Fruit fly (Drosophila melanogaster) whole organism, embryonic: Measurements from ENCODE around the gene Etl1.

Source experiments
- Adf1 ChIP-seq: fragments of 200-800 bp; sonication (Bioruptor generic); IDR thresholded peaks from 2 replicates; pipeline ENCODE4 v1.3.6; 2022; ENCODE audit warnings: missing biosample characterization, missing genetic modification characterization
- Asciz ChIP-seq: fragments of 200-800 bp; sonication (Bioruptor generic); optimal IDR thresholded peaks from 2 replicates; lab custom pipeline; 2017; ENCODE audit warnings: missing biosample characterization, mild to moderate bottlenecking, missing genetic modification characterization, missing genetic modification reagents
- Atf-2 ChIP-seq: fragments of 200-800 bp; sonication (Bioruptor generic); optimal IDR thresholded peaks from 2 replicates; lab custom pipeline; 2016; ENCODE audit warnings: missing biosample characterization, missing genetic modification characterization
- BtbVII ChIP-seq: fragments of 200-800 bp; sonication (Bioruptor generic); optimal IDR thresholded peaks from 3 replicates; lab custom pipeline; 2017; ENCODE audit warnings: missing biosample characterization, mild to moderate bottlenecking, missing genetic modification characterization
- CG10462 ChIP-seq: fragments of 200-800 bp; sonication (Bioruptor generic); optimal IDR thresholded peaks from 2 replicates; lab custom pipeline; 2016; ENCODE audit warnings: missing biosample characterization, missing genetic modification characterization
- CG11398 ChIP-seq: fragments of 200-800 bp; sonication (Bioruptor generic); optimal IDR thresholded peaks from 2 replicates; lab custom pipeline; 2016; ENCODE audit warnings: missing biosample characterization, missing genetic modification characterization
- CG13296 ChIP-seq: fragments of 200-800 bp; sonication (Bioruptor generic); optimal IDR thresholded peaks from 3 replicates; lab custom pipeline; 2018; ENCODE audit warnings: missing biosample characterization, mild to moderate bottlenecking, missing genetic modification characterization
- CG13894 ChIP-seq: fragments of 200-800 bp; sonication (Bioruptor generic); optimal IDR thresholded peaks from 3 replicates; lab custom pipeline; 2018; ENCODE audit warnings: missing biosample characterization, mild to moderate bottlenecking, missing genetic modification characterization, moderate library complexity
- CG14860 ChIP-seq: fragments of 200-800 bp; sonication (Bioruptor generic); IDR thresholded peaks from 3 replicates; pipeline ENCODE4 v1.3.6; 2022; ENCODE audit warnings: missing biosample characterization, missing genetic modification characterization; ENCODE audit not compliant: partially characterized antibody
- CG16779 ChIP-seq: fragments of 200-800 bp; sonication (Bioruptor generic); IDR thresholded peaks from 2 replicates; pipeline ENCODE4 v1.3.6; 2022; ENCODE audit warnings: missing biosample characterization, missing genetic modification characterization
- CG1792 ChIP-seq: fragments of 200-800 bp; sonication (Bioruptor generic); optimal IDR thresholded peaks from 2 replicates; lab custom pipeline; 2016; ENCODE audit warnings: missing biosample characterization, missing genetic modification characterization
- CG18476 ChIP-seq: fragments of 200-800 bp; sonication (Bioruptor generic); optimal IDR thresholded peaks from 2 replicates; lab custom pipeline; 2016; ENCODE audit warnings: missing biosample characterization, mild to moderate bottlenecking, missing genetic modification characterization
- CG2199 ChIP-seq: fragments of 200-800 bp; sonication (Bioruptor generic); IDR thresholded peaks from 3 replicates; pipeline ENCODE4 v1.3.6; 2022; ENCODE audit warnings: missing biosample characterization, missing genetic modification characterization
- CG2202 ChIP-seq: fragments of 200-800 bp; sonication (Bioruptor generic); optimal IDR thresholded peaks from 2 replicates; lab custom pipeline; 2018; ENCODE audit warnings: missing biosample characterization, mild to moderate bottlenecking, missing genetic modification characterization
- CG34224 ChIP-seq: fragments of 200-800 bp; sonication (Bioruptor generic); IDR thresholded peaks from 3 replicates; pipeline ENCODE4 v1.3.6; 2022; ENCODE audit warnings: missing biosample characterization, missing genetic modification characterization; ENCODE audit not compliant: partially characterized antibody
- CG4328 ChIP-seq: fragments of 200-800 bp; sonication (Bioruptor generic); optimal IDR thresholded peaks from 3 replicates; lab custom pipeline; 2017; ENCODE audit warnings: missing biosample characterization, missing genetic modification reagents, missing genetic modification characterization
- CG4707 ChIP-seq: fragments of 200-800 bp; sonication (Bioruptor generic); optimal IDR thresholded peaks from 2 replicates; lab custom pipeline; 2018; ENCODE audit warnings: missing biosample characterization, mild to moderate bottlenecking, missing genetic modification characterization, moderate library complexity
- CG5953 ChIP-seq: fragments of 200-800 bp; sonication (Bioruptor generic); IDR thresholded peaks from 2 replicates; pipeline ENCODE4 v1.3.6; 2022; ENCODE audit warnings: missing biosample characterization, missing genetic modification characterization
- CG6683 ChIP-seq: fragments of 200-800 bp; sonication (Bioruptor generic); optimal IDR thresholded peaks from 2 replicates; lab custom pipeline; 2017; ENCODE audit warnings: missing biosample characterization, mild to moderate bottlenecking, missing genetic modification characterization, missing genetic modification reagents
- CG9215 ChIP-seq: fragments of 200-800 bp; sonication (Bioruptor generic); IDR thresholded peaks from 2 replicates; pipeline ENCODE4 v1.3.6; 2022; ENCODE audit warnings: missing biosample characterization, missing genetic modification characterization
- CG9932 ChIP-seq: fragments of 200-800 bp; sonication (Bioruptor generic); IDR thresholded peaks from 2 replicates; pipeline ENCODE4 v1.3.6; 2022; ENCODE audit warnings: missing biosample characterization, missing genetic modification characterization
- CHES-1-like ChIP-seq: fragments of 200-800 bp; sonication (Bioruptor generic); optimal IDR thresholded peaks from 2 replicates; lab custom pipeline; 2016; ENCODE audit warnings: missing biosample characterization, missing genetic modification characterization
- Drgx ChIP-seq: fragments of 200-800 bp; sonication (Bioruptor generic); IDR thresholded peaks from 2 replicates; pipeline ENCODE4 v1.3.6; 2022; ENCODE audit warnings: missing biosample characterization, missing genetic modification characterization
- E2f1 ChIP-seq: fragments of 200-800 bp; sonication (Bioruptor generic); IDR thresholded peaks from 2 replicates; pipeline ENCODE4 v1.3.6; 2022; ENCODE audit warnings: missing biosample characterization, missing genetic modification characterization
- HLH54F ChIP-seq: fragments of 200-800 bp; sonication (Bioruptor generic); optimal IDR thresholded peaks from 3 replicates; lab custom pipeline; 2016; ENCODE audit warnings: missing biosample characterization, missing genetic modification characterization
- Hand ChIP-seq: fragments of 200-800 bp; sonication (Bioruptor generic); optimal IDR thresholded peaks from 2 replicates; lab custom pipeline; 2017; ENCODE audit warnings: mild to moderate bottlenecking, missing biosample characterization, missing genetic modification reagents, missing genetic modification characterization
- Nf-YC ChIP-seq: fragments of 200-800 bp; optimal IDR thresholded peaks from 3 replicates; lab custom pipeline; 2019; ENCODE audit warnings: missing biosample characterization, mild to moderate bottlenecking, missing genetic modification characterization, moderate library complexity
- Pdp1 ChIP-seq, 2 experiments: fragments of 200-800 bp; sonication (Bioruptor generic); optimal IDR thresholded peaks; 3 replicates each; lab custom pipeline; 2016; ENCODE audit warnings: missing biosample characterization in 2 of 2, missing genetic modification characterization in 2 of 2, mild to moderate bottlenecking in 1 of 2, moderate library complexity in 1 of 2
- Ptx1 ChIP-seq: fragments of 200-800 bp; sonication (Bioruptor generic); IDR thresholded peaks from 2 replicates; pipeline ENCODE4 v1.3.6; 2022; ENCODE audit warnings: missing biosample characterization, missing genetic modification characterization
- Sry-δ ChIP-seq: fragments of 200-800 bp; sonication (Bioruptor generic); optimal IDR thresholded peaks from 2 replicates; lab custom pipeline; 2016; ENCODE audit warnings: missing biosample characterization, missing genetic modification characterization
- ac ChIP-seq: fragments of 200-800 bp; sonication (Bioruptor generic); optimal IDR thresholded peaks from 3 replicates; lab custom pipeline; 2017; ENCODE audit warnings: missing biosample characterization, mild to moderate bottlenecking, missing genetic modification characterization
- ase ChIP-seq: fragments of 200-800 bp; sonication (Bioruptor generic); IDR thresholded peaks from 3 replicates; pipeline ENCODE4 v1.3.6; 2022; ENCODE audit warnings: missing biosample characterization, missing genetic modification characterization
- cas ChIP-seq: fragments of 200-800 bp; sonication (Bioruptor generic); IDR thresholded peaks from 2 replicates; pipeline ENCODE4 v1.3.6; 2022; ENCODE audit warnings: missing biosample characterization, missing genetic modification characterization
- dati ChIP-seq: fragments of 200-800 bp; sonication (Bioruptor generic); IDR thresholded peaks from 2 replicates; pipeline ENCODE4 v1.3.6; 2022; ENCODE audit warnings: missing biosample characterization, missing genetic modification characterization
- en ChIP-seq: fragments of 200-800 bp; sonication (Bioruptor generic); optimal IDR thresholded peaks from 2 replicates; lab custom pipeline; 2016; ENCODE audit warnings: missing biosample characterization, missing genetic modification characterization
- grn ChIP-seq: fragments of 200-800 bp; sonication (Bioruptor generic); optimal IDR thresholded peaks from 3 replicates; lab custom pipeline; 2017; ENCODE audit warnings: missing biosample characterization, missing genetic modification characterization
- gro ChIP-seq: fragments of 200-800 bp; sonication (Bioruptor generic); optimal IDR thresholded peaks from 2 replicates; lab custom pipeline; 2016; ENCODE audit warnings: missing biosample characterization, missing genetic modification characterization
- hbn ChIP-seq: fragments of 200-800 bp; sonication (Bioruptor generic); IDR thresholded peaks from 2 replicates; pipeline ENCODE4 v1.3.6; 2022; ENCODE audit warnings: missing biosample characterization, missing genetic modification characterization; ENCODE audit not compliant: partially characterized antibody
- kah ChIP-seq: fragments of 200-800 bp; sonication (Bioruptor generic); optimal IDR thresholded peaks from 2 replicates; lab custom pipeline; 2018; ENCODE audit warnings: missing biosample characterization, mild to moderate bottlenecking, missing genetic modification characterization
- lilli ChIP-seq: fragments of 200-800 bp; sonication (Bioruptor generic); optimal IDR thresholded peaks from 3 replicates; lab custom pipeline; 2016; ENCODE audit warnings: missing biosample characterization, missing genetic modification characterization
- mam ChIP-seq: fragments of 200-800 bp; sonication (Bioruptor generic); optimal IDR thresholded peaks from 3 replicates; lab custom pipeline; 2016; ENCODE audit warnings: missing biosample characterization, missing genetic modification characterization
- phol ChIP-seq: fragments of 200-800 bp; sonication (Bioruptor generic); optimal IDR thresholded peaks from 3 replicates; lab custom pipeline; 2018; ENCODE audit warnings: missing biosample characterization, mild to moderate bottlenecking, missing genetic modification characterization, moderate library complexity
- pnt ChIP-seq: fragments of 200-800 bp; sonication (Bioruptor generic); optimal IDR thresholded peaks from 3 replicates; lab custom pipeline; 2016; ENCODE audit warnings: missing biosample characterization, missing genetic modification characterization
- prd ChIP-seq, 3 experiments: fragments of >200 bp in 2 of 3; fragments of 200-800 bp in 1 of 3; sonication (Bioruptor generic) in 1 of 3; optimal IDR thresholded peaks in 2 of 3; IDR thresholded peaks in 1 of 3; 2 replicates in 2 of 3; 3 replicates in 1 of 3; pipeline versions ENCODE4 v1.3.6 to Lab custom; 2017 to 2022; ENCODE audit warnings: missing biosample characterization in 1 of 3, missing genetic modification characterization in 1 of 3
- sd ChIP-seq: fragments of 200-800 bp; sonication (Bioruptor generic); optimal IDR thresholded peaks from 3 replicates; lab custom pipeline; 2018; ENCODE audit warnings: missing biosample characterization, mild to moderate bottlenecking, missing genetic modification characterization, moderate library complexity
- sens-2 ChIP-seq: fragments of 200-800 bp; sonication (Bioruptor generic); IDR thresholded peaks from 2 replicates; pipeline ENCODE4 v1.3.6; 2022; ENCODE audit warnings: missing biosample characterization, missing genetic modification characterization
- sisA ChIP-seq: fragments of 200-800 bp; sonication (Bioruptor generic); IDR thresholded peaks from 2 replicates; pipeline ENCODE4 v1.3.6; 2022; ENCODE audit warnings: missing biosample characterization, missing genetic modification characterization
- slbo ChIP-seq: fragments of 200-800 bp; sonication (Bioruptor generic); IDR thresholded peaks from 2 replicates; pipeline ENCODE4 v1.3.6; 2022; ENCODE audit warnings: missing biosample characterization, missing genetic modification characterization
- trem ChIP-seq: fragments of 200-800 bp; optimal IDR thresholded peaks from 3 replicates; lab custom pipeline; 2019; ENCODE audit warnings: missing biosample characterization, mild to moderate bottlenecking, missing genetic modification characterization, moderate library complexity
- wor ChIP-seq: fragments of 200-800 bp; sonication (Bioruptor generic); IDR thresholded peaks from 2 replicates; pipeline ENCODE4 v1.3.6; 2022; ENCODE audit warnings: missing biosample characterization, missing genetic modification characterization
- z ChIP-seq: fragments of 200-800 bp; sonication (Bioruptor generic); IDR thresholded peaks from 3 replicates; pipeline ENCODE4 v1.3.6; 2022; ENCODE audit warnings: missing biosample characterization, missing genetic modification characterization

Gene Etl1

dm6 chr2L:9908468-9908967 lies 3.9 kb downstream of the Etl1 start, which contains the start of gene CG13124 (continued):
- TF ChIP-seq E2f1 (GFP tag; lab: Robert Waterston, UW) (no peak), ase (GFP tag; lab: Robert Waterston, UW) (no peak), ac (GFP tag; lab: Kevin White, UChicago) (no peak), wor (GFP tag; lab: Robert Waterston, UW) (no peak), kah (GFP tag; lab: Kevin White, UChicago) (no peak), CG2199 (GFP tag; lab: Robert Waterston, UW) (no peak), CHES-1-like (GFP tag; lab: Kevin White, UChicago) (no peak), Pdp1 (GFP tag; optimal IDR thresholded peaks at IDR 0.05; lab: Kevin White, UChicago) (peak in 1 of 2 experiments; percentile 60), CG18476 (no peak), CG10462 (GFP tag; lab: Kevin White, UChicago) (no peak), grn (GFP tag; lab: Kevin White, UChicago) (no peak), Sry-δ (no peak), BtbVII (GFP tag; lab: Kevin White, UChicago) (peak; percentile 60), dati (GFP tag; lab: Robert Waterston, UW) (no peak), CG4707 (GFP tag; lab: Kevin White, UChicago) (no peak), CG2202 (tag; lab: Kevin White, UChicago) (no peak), phol (tag; lab: Kevin White, UChicago) (no peak), mam (GFP tag; lab: Kevin White, UChicago) (peak; percentile 8), CG1792 (GFP tag; lab: Kevin White, UChicago) (no peak), pnt (GFP tag; lab: Kevin White, UChicago) (no peak), gro (GFP tag; lab: Kevin White, UChicago) (no peak), lilli (GFP tag; lab: Kevin White, UChicago) (peak; percentile 59), CG16779 (GFP tag; lab: Robert Waterston, UW) (no peak), hbn (GFP tag; lab: Robert Waterston, UW) (no peak), CG14860 (GFP tag; lab: Robert Waterston, UW) (no peak), Asciz (GFP tag; lab: Kevin White, UChicago) (no peak), prd (optimal IDR thresholded peaks at IDR 0.05; lab: Kevin White, UChicago) (no peak), prd (GFP tag; IDR thresholded peaks at IDR 0.05; lab: Robert Waterston, UW) (no peak), sd (no peak), sisA (GFP tag; lab: Robert Waterston, UW) (no peak), Hand (GFP tag; lab: Kevin White, UChicago) (peak; percentile 50), Atf-2 (no peak), en (GFP tag; lab: Kevin White, UChicago) (no peak), sens-2 (0 out of 2 replicates have a peak, but pooled peaks have one; percentile 10), Ptx1 (no peak), CG13296 (GFP tag; lab: Kevin White, UChicago) (peak; percentile 3), Nf-YC (tag; lab: Kevin White, UChicago) (peak; percentile 10), trem (no peak), Adf1 (GFP tag; lab: Robert Waterston, UW) (peak; percentile 42; the same call in 1 of the 2 replicates), CG13894 (tag; lab: Kevin White, UChicago) (peak; percentile 50), Drgx (GFP tag; lab: Robert Waterston, UW) (peak; percentile 57), CG6683 (GFP tag; lab: Kevin White, UChicago) (no peak), CG9215 (no peak), cas (GFP tag; lab: Robert Waterston, UW) (no peak), CG5953 (no peak), CG34224 (GFP tag; lab: Robert Waterston, UW) (no peak; the same call in 2 of the 3 replicates), slbo (peak; percentile 49; the same call in 1 of the 2 replicates), HLH54F (no peak), CG9932 (peak; percentile 53), z (GFP tag; lab: Robert Waterston, UW) (no peak), CG11398 (no peak), CG4328 (GFP tag; lab: Kevin White, UChicago) (no peak)
